Worm (Caenorhabditis elegans): ENCODE data around the gene Y43F8C.5.

ce11 chrV:19623523-19624312 is 8.7 kb downstream of the Y43F8C.5 start:
- TF ChIP-seq fkh-10 (GFP tag; optimal IDR thresholded peaks at IDR 0.05) (no peak), jun-1 (tag; optimal IDR thresholded peaks at IDR 0.05) (no peak), egl-27 (tag; optimal IDR thresholded peaks at IDR 0.05) (no peak), ceh-82 (tag; optimal IDR thresholded peaks at IDR 0.05) (no peak), nhr-11 (tag; optimal IDR thresholded peaks at IDR 0.05) (no peak), lin-15B (tag; optimal IDR thresholded peaks at IDR 0.05) (no peak), tbx-2 (tag; optimal IDR thresholded peaks at IDR 0.05) (no peak), ama-1 (optimal IDR thresholded peaks at IDR 0.05) (no peak), ztf-11 (tag; optimal IDR thresholded peaks at IDR 0.05) (no peak), nhr-237 (tag; optimal IDR thresholded peaks at IDR 0.05) (no peak), mdl-1 (tag; optimal IDR thresholded peaks at IDR 0.05) (no peak), nhr-77 (tag; optimal IDR thresholded peaks at IDR 0.05) (no peak), R02D3.7 (tag; optimal IDR thresholded peaks at IDR 0.05) (no peak)
